Worm (Caenorhabditis elegans): ENCODE data around the gene set-13.

set-13 gene

DNA sequence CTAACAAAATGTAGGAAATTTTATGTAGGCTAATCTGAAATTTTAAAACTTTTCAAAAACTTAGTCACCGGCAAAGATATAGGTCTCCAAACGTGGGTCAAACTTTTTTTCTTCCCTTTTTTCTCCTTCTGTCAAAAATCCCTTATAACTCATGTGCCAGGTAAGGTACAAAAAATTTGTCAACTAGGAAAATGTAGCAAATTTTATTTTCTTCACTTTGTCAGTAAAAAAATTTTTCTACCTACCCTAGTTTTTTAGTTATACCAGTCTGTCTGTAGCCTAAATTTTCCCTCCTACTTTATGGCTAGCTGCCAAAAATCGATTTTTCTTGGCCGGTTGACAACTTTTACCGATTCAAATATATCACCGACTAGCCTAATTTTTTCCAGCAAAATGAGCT is at the start of gene set-13:
Gene set-13, plus strand, starts transcription at position 301 of the 400 bp plus-strand sequence.
- TF ChIP-seq ceh-91 (GFP tag; IDR thresholded peaks at IDR 0.05) (no peak), somi-1 (GFP tag; optimal IDR thresholded peaks at IDR 0.05) (no peak), egrh-3 (GFP tag; IDR thresholded peaks at IDR 0.05) (no peak), lin-40 (tag; optimal IDR thresholded peaks at IDR 0.05) (no peak), ztf-18 (tag; optimal IDR thresholded peaks at IDR 0.05) (no peak), snpc-1.3 (tag; optimal IDR thresholded peaks at IDR 0.05; ENCODE audit: insufficient read depth) (no peak), F37B4.10 (GFP tag; IDR thresholded peaks at IDR 0.05) (no peak), K11D2.4 (GFP tag; IDR thresholded peaks at IDR 0.05) (no peak), madf-10 (tag; optimal IDR thresholded peaks at IDR 0.05) (no peak)

DNA sequence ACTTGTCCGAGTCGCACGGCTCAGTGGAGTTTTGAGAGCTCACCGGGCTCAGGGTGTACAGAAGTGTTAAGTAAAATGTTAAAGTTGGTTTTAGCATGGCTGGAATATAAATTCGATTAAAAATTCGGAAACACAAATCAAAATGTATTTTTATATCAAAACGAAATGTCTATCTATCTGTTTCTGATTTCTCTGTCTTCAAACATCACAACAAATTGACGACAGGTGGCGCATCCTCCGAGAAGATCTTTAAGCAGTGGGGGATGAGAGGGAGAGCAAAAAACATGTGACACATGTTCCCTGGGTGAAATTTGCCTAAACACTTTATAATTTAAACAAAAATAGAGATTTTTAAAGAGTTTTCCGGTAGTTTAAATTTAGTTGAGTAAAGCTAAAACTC is 47.8 kb upstream of the set-13 start, which contains the start of gene F08D12.7:
Gene F08D12.7, minus strand, starts transcription at position 101 of the 400 bp plus-strand sequence.
- TF ChIP-seq snpc-4 (GFP tag; optimal IDR thresholded peaks at IDR 0.05) (no peak), snpc-4 (tag; optimal IDR thresholded peaks at IDR 0.05) (no peak), hmg-20 (GFP tag; IDR thresholded peaks at IDR 0.05) (no peak), madf-3 (GFP tag; IDR thresholded peaks at IDR 0.05) (no peak), egl-18 (GFP tag; IDR thresholded peaks at IDR 0.05) (no peak), F37B4.10 (GFP tag; IDR thresholded peaks at IDR 0.05) (no peak), sdz-38 (tag; optimal IDR thresholded peaks at IDR 0.05) (no peak), fkh-3 (tag; optimal IDR thresholded peaks at IDR 0.05) (no peak), dpff-1 (tag; optimal IDR thresholded peaks at IDR 0.05) (no peak)

DNA sequence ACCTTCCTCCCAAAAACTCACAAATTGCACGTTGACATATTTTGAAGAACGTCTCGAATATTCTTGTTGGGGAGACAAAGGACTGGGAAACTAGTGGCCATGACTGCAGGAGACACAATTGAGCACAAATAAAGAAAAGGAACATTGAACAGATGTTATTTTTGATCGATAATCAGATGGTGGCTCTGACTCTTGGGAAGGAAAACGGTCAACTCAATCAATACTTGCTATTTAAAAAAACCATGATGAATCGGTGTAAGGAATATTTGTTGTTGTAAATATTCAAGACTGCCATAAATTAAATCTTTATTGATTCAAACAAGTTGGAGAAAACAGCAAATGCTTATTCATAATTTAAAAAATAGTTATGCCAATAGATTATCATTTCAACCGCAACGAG is 46.0 kb upstream of the set-13 start, which contains the start of gene fbxb-105:
Gene fbxb-105, minus strand, starts transcription at position 101 of the 400 bp plus-strand sequence.
- TF ChIP-seq mes-4 (tag; optimal IDR thresholded peaks at IDR 0.05) (no peak), B0035.1 (tag; optimal IDR thresholded peaks at IDR 0.05) (no peak), snpc-1.3 (tag; optimal IDR thresholded peaks at IDR 0.05; ENCODE audit: insufficient read depth) (no peak), repo-1 (tag; optimal IDR thresholded peaks at IDR 0.05) (no peak), dpl-1 (GFP tag; optimal IDR thresholded peaks at IDR 0.05) (no peak), hlh-12 (tag; optimal IDR thresholded peaks at IDR 0.05) (no peak), rcor-1 (GFP tag; IDR thresholded peaks at IDR 0.05) (no peak), hrde-1 (tag; optimal IDR thresholded peaks at IDR 0.05; ENCODE audit: borderline replicate concordance) (no peak)

DNA sequence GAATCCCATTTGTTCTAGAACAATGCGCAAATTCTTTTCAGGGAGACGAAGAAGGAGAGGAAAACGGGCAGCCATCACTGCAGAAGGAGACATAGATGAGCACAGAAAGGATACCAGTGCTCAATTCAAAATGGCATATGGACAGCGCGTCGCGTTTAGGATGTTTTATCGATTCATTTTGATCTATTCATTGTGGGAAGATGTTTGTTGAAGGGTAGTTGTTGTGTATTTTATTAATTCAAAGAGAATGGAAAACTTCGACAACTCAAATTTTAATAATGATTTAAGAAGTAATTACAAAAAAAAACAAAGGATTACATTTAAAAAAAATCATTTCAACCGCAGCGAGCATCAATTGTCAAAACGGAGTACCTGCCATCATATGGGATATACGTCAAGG is 44.6 kb upstream of the set-13 start, which contains the start of gene sdz-10:
Gene sdz-10, minus strand, starts transcription at position 101 of the 400 bp plus-strand sequence.
- no peak for TF ChIP-seq madf-3 (GFP tag; IDR thresholded peaks at IDR 0.05)
- TF ChIP-seq ceh-27 (GFP tag; optimal IDR thresholded peaks at IDR 0.05): no peak
- no peak for TF ChIP-seq ceh-40 (GFP tag; IDR thresholded peaks at IDR 0.05)
- no peak for TF ChIP-seq Y95B8A.8 (GFP tag; IDR thresholded peaks at IDR 0.05)
- TF ChIP-seq F52B5.7 (tag; optimal IDR thresholded peaks at IDR 0.05): no peak
- TF ChIP-seq F23B12.7 (tag; optimal IDR thresholded peaks at IDR 0.05; ENCODE audit: insufficient read depth): no peak
- TF ChIP-seq T07F8.4 (tag; optimal IDR thresholded peaks at IDR 0.05): no peak

DNA sequence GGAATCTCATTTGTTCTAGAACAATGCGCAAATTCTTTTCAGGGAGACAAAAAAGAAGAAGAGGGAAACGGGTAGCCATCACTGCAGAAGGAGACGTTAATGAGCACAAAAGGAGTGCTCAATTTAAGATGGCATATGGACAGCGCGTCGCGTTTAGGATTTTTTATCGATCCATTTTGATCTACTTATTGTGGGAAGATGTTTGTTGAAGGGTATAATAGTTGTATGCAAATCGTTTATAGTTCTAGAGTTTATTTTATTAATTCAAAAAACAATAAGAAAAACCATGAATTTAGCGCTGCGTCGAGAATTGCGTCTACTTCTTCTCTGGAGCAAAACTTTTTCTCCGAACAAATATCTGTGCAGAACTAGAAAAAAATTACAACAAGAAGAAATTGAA is 43.2 kb upstream of the set-13 start, which contains the start of gene sdz-9:
Gene sdz-9, minus strand, starts transcription at position 101 of the 400 bp plus-strand sequence.
- TF ChIP-seq F22D6.2 (tag; optimal IDR thresholded peaks at IDR 0.05) (no peak), ceh-79 (tag; optimal IDR thresholded peaks at IDR 0.05) (no peak), unc-130 (GFP tag; optimal IDR thresholded peaks at IDR 0.05) (no peak), ama-1 (optimal IDR thresholded peaks at IDR 0.05) (no peak), ama-1 (GFP tag; optimal IDR thresholded peaks at IDR 0.05) (no peak), nhr-120 (GFP tag; IDR thresholded peaks at IDR 0.05) (no peak)
